Worm (Caenorhabditis elegans) whole organism, L4/young adult: ENCODE measurements around the gene F08F8.6.

ENCODE experiments used
- W03F9.2 ChIP-seq: fragments of 150-350 bp; optimal IDR thresholded peaks from 2 replicates; lab custom pipeline; 2014; ENCODE audit warnings: missing biosample characterization, missing genetic modification characterization
- dao-5 ChIP-seq: sonication (generic microtip); optimal IDR thresholded peaks from 2 replicates; lab custom pipeline; 2016; ENCODE audit warnings: missing genotype, missing genetic modification characterization, moderate library complexity, missing compliant biosample characterization
- him-1 ChIP-seq: sonication (generic microtip); optimal IDR thresholded peaks from 2 replicates; lab custom pipeline; 2016; ENCODE audit warnings: missing genotype, missing genetic modification reagents, missing genetic modification characterization, missing compliant biosample characterization

- no peak for TF ChIP-seq him-1 (tag; lab: Kevin White, UChicago)
- TF ChIP-seq dao-5 (tag; lab: Kevin White, UChicago): no peak
- no peak for TF ChIP-seq W03F9.2 (tag; lab: Kevin White, UChicago)
These were observed 46.3 kb upstream of the F08F8.6 start for ce11 chrIII:7297045-7297680.
